Fruit fly (Drosophila melanogaster) whole organism, wandering third instar larva: Measurements from ENCODE around the gene CG7988.
A peak's percentile ranks its signal among the peaks of the same experiment; 100 is the strongest.

Experiments
- Abd-B ChIP-seq: fragments of >200 bp; optimal IDR thresholded peaks from 2 replicates; lab custom pipeline; 2017; ENCODE audit warnings: missing biosample characterization, missing genetic modification characterization
- CG32264 ChIP-seq: fragments of 200-800 bp; sonication (Bioruptor generic); optimal IDR thresholded peaks from 2 replicates; lab custom pipeline; 2016; ENCODE audit warnings: missing biosample characterization, missing genetic modification characterization
- CG9705 ChIP-seq: fragments of 200-800 bp; sonication (Bioruptor generic); optimal IDR thresholded peaks from 2 replicates; lab custom pipeline; 2018; ENCODE audit warnings: missing biosample characterization, mild to moderate bottlenecking, missing genetic modification characterization
- CrebA ChIP-seq: fragments of 200-800 bp; sonication (Bioruptor generic); optimal IDR thresholded peaks from 2 replicates; lab custom pipeline; 2016; ENCODE audit warnings: missing biosample characterization, mild to moderate bottlenecking, missing genetic modification characterization, borderline replicate concordance
- Dfd ChIP-seq: fragments of >200 bp; optimal IDR thresholded peaks from 2 replicates; lab custom pipeline; 2017; ENCODE audit warnings: missing biosample characterization, missing genetic modification characterization
- Dif ChIP-seq: fragments of 200-275, 200-300 bp; sonication (Bioruptor generic); optimal IDR thresholded peaks from 2 replicates; lab custom pipeline; 2018; ENCODE audit warnings: missing biosample characterization, missing genetic modification characterization; ENCODE audit not compliant: partially characterized antibody
- GATAd ChIP-seq: sonication (Bioruptor generic); optimal IDR thresholded peaks from 2 replicates; lab custom pipeline; 2016; ENCODE audit warnings: missing biosample characterization, missing genetic modification characterization
- HLH106 ChIP-seq: fragments of 200-800 bp; optimal IDR thresholded peaks from 3 replicates; lab custom pipeline; 2019; ENCODE audit warnings: missing biosample characterization, mild to moderate bottlenecking, missing genetic modification characterization, moderate library complexity
- Hnf4 ChIP-seq: fragments of 200-800 bp; sonication (Bioruptor generic); optimal IDR thresholded peaks from 2 replicates; lab custom pipeline; 2016; ENCODE audit warnings: missing biosample characterization, mild to moderate bottlenecking, missing genetic modification characterization
- Hr78 ChIP-seq: fragments of >200 bp; optimal IDR thresholded peaks from 2 replicates; lab custom pipeline; 2017; ENCODE audit warnings: missing biosample characterization, missing genetic modification characterization
- Hr83 ChIP-seq: fragments of 200-300 bp; sonication (Bioruptor generic); optimal IDR thresholded peaks from 2 replicates; lab custom pipeline; 2016; ENCODE audit warnings: missing biosample characterization, mild to moderate bottlenecking, missing genetic modification characterization, moderate library complexity; ENCODE audit not compliant: poor library complexity, severe bottlenecking
- Jra ChIP-seq: sonication (Bioruptor generic); optimal IDR thresholded peaks from 2 replicates; lab custom pipeline; 2016; ENCODE audit warnings: missing biosample characterization, missing genetic modification characterization
- Mio ChIP-seq: sonication (Bioruptor generic); optimal IDR thresholded peaks from 2 replicates; lab custom pipeline; 2016; ENCODE audit warnings: missing biosample characterization, missing genetic modification characterization
- Myc ChIP-seq: fragments of >200 bp; optimal IDR thresholded peaks from 2 replicates; lab custom pipeline; 2017
- N ChIP-seq: fragments of >200 bp; optimal IDR thresholded peaks from 2 replicates; lab custom pipeline; 2018; ENCODE audit warnings: missing biosample characterization, missing external identifiers, missing genetic modification characterization
- OdsH ChIP-seq: fragments of 200-800 bp; sonication (Bioruptor generic); optimal IDR thresholded peaks from 2 replicates; lab custom pipeline; 2016; ENCODE audit warnings: missing biosample characterization, mild to moderate bottlenecking, missing genetic modification characterization
- Rel ChIP-seq, 2 experiments: fragments of 200-800 bp; sonication (Bioruptor generic) in 1 of 2; optimal IDR thresholded peaks; 2 replicates in 1 of 2; 3 replicates in 1 of 2; lab custom pipeline; 2016 to 2019; ENCODE audit warnings: mild to moderate bottlenecking in 2 of 2, missing biosample characterization in 2 of 2, missing genetic modification characterization in 2 of 2, moderate library complexity in 1 of 2
- Sp1 ChIP-seq: fragments of 200-800 bp; sonication (Bioruptor generic); optimal IDR thresholded peaks from 3 replicates; lab custom pipeline; 2019; ENCODE audit warnings: missing biosample characterization, mild to moderate bottlenecking, missing genetic modification characterization, moderate library complexity
- Vsx2 ChIP-seq: fragments of 200-300, 225-300 bp; sonication (Bioruptor generic); optimal IDR thresholded peaks from 2 replicates; lab custom pipeline; 2018; ENCODE audit warnings: missing biosample characterization, missing genetic modification characterization; ENCODE audit not compliant: partially characterized antibody
- br ChIP-seq: fragments of 200-800 bp; sonication (Bioruptor generic); optimal IDR thresholded peaks from 2 replicates; lab custom pipeline; 2016; ENCODE audit warnings: missing biosample characterization, missing genetic modification characterization
- brk ChIP-seq: fragments of 200-800 bp; sonication (Bioruptor generic); optimal IDR thresholded peaks from 2 replicates; lab custom pipeline; 2016; ENCODE audit warnings: missing biosample characterization, mild to moderate bottlenecking, missing genetic modification characterization
- dl ChIP-seq, 2 experiments: fragments of 175-275, 200-275 bp in 1 of 2; fragments of 200-275 bp in 1 of 2; sonication (Bioruptor generic); optimal IDR thresholded peaks; lab custom pipeline; 2018; ENCODE audit warnings: mild to moderate bottlenecking in 2 of 2, missing biosample characterization in 2 of 2, missing genetic modification characterization in 2 of 2, moderate library complexity in 2 of 2; ENCODE audit not compliant: partially characterized antibody in 2 of 2, insufficient read depth in 1 of 2
- dmrt93B ChIP-seq: fragments of 200-800 bp; sonication (Bioruptor generic); optimal IDR thresholded peaks from 2 replicates; lab custom pipeline; 2018; ENCODE audit warnings: missing biosample characterization, mild to moderate bottlenecking, missing genetic modification characterization
- dsf ChIP-seq: sonication (Bioruptor generic); optimal IDR thresholded peaks from 2 replicates; lab custom pipeline; 2016; ENCODE audit warnings: missing biosample characterization, missing genetic modification characterization, borderline replicate concordance
- ey ChIP-seq: fragments of 200-800 bp; sonication (Bioruptor generic); optimal IDR thresholded peaks from 2 replicates; lab custom pipeline; 2016; ENCODE audit warnings: missing biosample characterization, missing genetic modification characterization
- foxo ChIP-seq, 2 experiments: fragments of 200-800 bp; sonication (Bioruptor generic); optimal IDR thresholded peaks; 2 replicates in 1 of 2; 3 replicates in 1 of 2; lab custom pipeline; 2016 to 2017; ENCODE audit warnings: missing biosample characterization in 2 of 2, missing genetic modification characterization in 2 of 2
- fru ChIP-seq: fragments of 200-800 bp; sonication (Bioruptor generic); optimal IDR thresholded peaks from 3 replicates; lab custom pipeline; 2016; ENCODE audit warnings: missing biosample characterization, mild to moderate bottlenecking, missing genetic modification characterization
- h ChIP-seq: fragments of 200-800 bp; sonication (Bioruptor generic); optimal IDR thresholded peaks from 3 replicates; lab custom pipeline; 2016; ENCODE audit warnings: missing biosample characterization, mild to moderate bottlenecking, missing genetic modification characterization
- jim ChIP-seq: fragments of 175-275, 200-325 bp; sonication (Bioruptor generic); optimal IDR thresholded peaks from 2 replicates; lab custom pipeline; 2016; ENCODE audit warnings: missing biosample characterization, mild to moderate bottlenecking, missing genetic modification characterization
- lola ChIP-seq: fragments of >200 bp; optimal IDR thresholded peaks from 2 replicates; lab custom pipeline; 2017; ENCODE audit warnings: missing biosample characterization, missing genetic modification characterization
- pan ChIP-seq: fragments of >200 bp; optimal IDR thresholded peaks from 2 replicates; lab custom pipeline; 2017
- psq ChIP-seq: fragments of 200-800 bp; sonication (Bioruptor generic); optimal IDR thresholded peaks from 3 replicates; lab custom pipeline; 2017; ENCODE audit warnings: missing biosample characterization, mild to moderate bottlenecking, missing genetic modification characterization, moderate library complexity
- rgr ChIP-seq: fragments of 200-800 bp; sonication (Bioruptor generic); optimal IDR thresholded peaks from 3 replicates; lab custom pipeline; 2016; ENCODE audit warnings: missing biosample characterization, mild to moderate bottlenecking, missing genetic modification characterization
- sage ChIP-seq: fragments of 200-800 bp; sonication (Bioruptor generic); optimal IDR thresholded peaks from 2 replicates; lab custom pipeline; 2016; ENCODE audit warnings: missing biosample characterization, mild to moderate bottlenecking, missing genetic modification characterization
- sv ChIP-seq: fragments of 200-800 bp; sonication (Bioruptor generic); optimal IDR thresholded peaks from 3 replicates; lab custom pipeline; 2016; ENCODE audit warnings: missing biosample characterization, missing genetic modification characterization
- tai ChIP-seq: sonication (Bioruptor generic); optimal IDR thresholded peaks from 2 replicates; lab custom pipeline; 2016; ENCODE audit warnings: missing biosample characterization, missing genetic modification characterization
- usp ChIP-seq: fragments of >200 bp; optimal IDR thresholded peaks from 2 replicates; lab custom pipeline; 2017; ENCODE audit warnings: missing biosample characterization, missing genetic modification characterization
- woc ChIP-seq: sonication (Bioruptor generic); optimal IDR thresholded peaks from 2 replicates; lab custom pipeline; 2016; ENCODE audit warnings: missing biosample characterization, mild to moderate bottlenecking, missing genetic modification characterization

CG7988 gene

dm6 chr3R:18226043-18226808, 5.9 kb downstream of the CG7988 start, which contains the start of the genes CG7168 and Mdh2:
Gene CG7168, minus strand, starts transcription at chr3R:18226082.
Gene Mdh2, plus strand, starts transcription at chr3R:18226396.
- no peak for TF ChIP-seq N
- TF ChIP-seq fru (GFP tag; lab: Kevin White, UChicago) = no peak
- TF ChIP-seq h (GFP tag; lab: Kevin White, UChicago) = peak; percentile 34
- no peak for TF ChIP-seq psq
- TF ChIP-seq HLH106 (tag; lab: Kevin White, UChicago) = peak; percentile 10
- TF ChIP-seq dl (GFP tag; optimal IDR thresholded peaks at IDR 0.05; lab: Kevin White, UChicago; ENCODE audit: insufficient read depth in 1 of 2, partially characterized antibody in 2 of 2) = no peak
- no peak for TF ChIP-seq GATAd (GFP tag; lab: Kevin White, UChicago)
- TF ChIP-seq OdsH = no peak
- no peak for TF ChIP-seq usp (GFP tag; lab: Kevin White, UChicago)
- no peak for TF ChIP-seq Rel (GFP tag; optimal IDR thresholded peaks at IDR 0.05; lab: Kevin White, UChicago)
- TF ChIP-seq Rel (tag; optimal IDR thresholded peaks at IDR 0.05; lab: Kevin White, UChicago) = peak; percentile 95
- peak; percentile 5 for TF ChIP-seq dsf (GFP tag; lab: Kevin White, UChicago)
- TF ChIP-seq woc (GFP tag; lab: Kevin White, UChicago) = no peak
- no peak for TF ChIP-seq Hr83 (GFP tag; lab: Kevin White, UChicago)
- TF ChIP-seq Hnf4 (GFP tag; lab: Kevin White, UChicago) = peak; percentile 1
- no peak for TF ChIP-seq Myc (lab: Kevin White, UChicago)
- no peak for TF ChIP-seq jim (GFP tag; lab: Kevin White, UChicago)
- no peak for TF ChIP-seq sv (GFP tag; lab: Kevin White, UChicago)
- no peak for TF ChIP-seq br (GFP tag; lab: Kevin White, UChicago)
- no peak for TF ChIP-seq Jra
- no peak for TF ChIP-seq CG32264 (GFP tag; lab: Kevin White, UChicago)
- TF ChIP-seq rgr (GFP tag; lab: Kevin White, UChicago) = no peak
- TF ChIP-seq tai = no peak
- TF ChIP-seq ey (GFP tag; lab: Kevin White, UChicago) = no peak
- no peak for TF ChIP-seq Mio (GFP tag; lab: Kevin White, UChicago)
- TF ChIP-seq Abd-B (GFP tag; lab: Kevin White, UChicago) = no peak
- no peak for TF ChIP-seq Dfd (GFP tag; lab: Kevin White, UChicago)
- no peak for TF ChIP-seq sage
- TF ChIP-seq lola (GFP tag; lab: Kevin White, UChicago) = no peak
- peak in 1 of 2 experiments; percentile 15 for TF ChIP-seq foxo (GFP tag; optimal IDR thresholded peaks at IDR 0.05; lab: Kevin White, UChicago)
- TF ChIP-seq dmrt93B (GFP tag; lab: Kevin White, UChicago) = no peak
- TF ChIP-seq Sp1 (GFP tag; lab: Kevin White, UChicago) = peak; percentile 13
- no peak for TF ChIP-seq brk (GFP tag; lab: Kevin White, UChicago)
- TF ChIP-seq Vsx2 = no peak
- no peak for TF ChIP-seq pan (lab: Kevin White, UChicago)
- TF ChIP-seq Dif (GFP tag; lab: Kevin White, UChicago) = peak; percentile 4
- TF ChIP-seq Hr78 = no peak
- TF ChIP-seq CG9705 (GFP tag; lab: Kevin White, UChicago) = no peak
- TF ChIP-seq CrebA (GFP tag; lab: Kevin White, UChicago) = no peak
- TF ChIP-seq, all 38 proteins: peak for 8

- TF ChIP-seq tai (no peak), psq (no peak)
Measured at dm6 chr3R:18226809-18227157, 6.5 kb downstream of the CG7988 start.

- no peak for TF ChIP-seq CrebA (GFP tag; lab: Kevin White, UChicago)
- TF ChIP-seq Hnf4 (GFP tag; lab: Kevin White, UChicago) = no peak
- TF ChIP-seq br (GFP tag; lab: Kevin White, UChicago) = no peak
- TF ChIP-seq dl (GFP tag; optimal IDR thresholded peaks at IDR 0.05; lab: Kevin White, UChicago; ENCODE audit: insufficient read depth in 1 of 2, partially characterized antibody in 2 of 2) = no peak
- no peak for TF ChIP-seq OdsH
- TF ChIP-seq Abd-B (GFP tag; lab: Kevin White, UChicago) = no peak
- TF ChIP-seq rgr (GFP tag; lab: Kevin White, UChicago) = no peak
- no peak for TF ChIP-seq Dfd (GFP tag; lab: Kevin White, UChicago)
- TF ChIP-seq tai = no peak
- TF ChIP-seq foxo (GFP tag; optimal IDR thresholded peaks at IDR 0.05; lab: Kevin White, UChicago) = no peak
- TF ChIP-seq Dif (GFP tag; lab: Kevin White, UChicago) = no peak
- no peak for TF ChIP-seq usp (GFP tag; lab: Kevin White, UChicago)
- TF ChIP-seq brk (GFP tag; lab: Kevin White, UChicago) = no peak
- TF ChIP-seq Jra = no peak
- TF ChIP-seq GATAd (GFP tag; lab: Kevin White, UChicago) = no peak
- no peak for TF ChIP-seq ey (GFP tag; lab: Kevin White, UChicago)
Measured at dm6 chr3R:18227385-18227784, 7.1 kb downstream of the CG7988 start.
